Worm (Caenorhabditis elegans): Measurements from ENCODE around the gene pept-1.

- no peak for TF ChIP-seq ztf-23 (GFP tag; IDR thresholded peaks at IDR 0.05)
- no peak for TF ChIP-seq ztf-29 (GFP tag; IDR thresholded peaks at IDR 0.05)
These were observed 48.0 kb upstream of the pept-1 start for ce11 chrX:6408713-6409112.

Data from whole organism, midembryonic.